Fruit fly (Drosophila melanogaster) whole organism, embryonic: ENCODE results near the gene CG7785.

Source experiments
- Awh ChIP-seq: fragments of 200-800 bp; sonication (Bioruptor generic); IDR thresholded peaks from 2 replicates; pipeline ENCODE4, ENCODE4 v1.3.6; 2022; ENCODE audit warnings: missing biosample characterization, missing genetic modification characterization
- CG15514 ChIP-seq: fragments of 200-800 bp; sonication (Bioruptor generic); optimal IDR thresholded peaks from 3 replicates; lab custom pipeline; 2017; ENCODE audit warnings: missing biosample characterization, missing genetic modification characterization, mild to moderate bottlenecking, moderate library complexity, missing genetic modification reagents
- CG15696 ChIP-seq: fragments of 200-800 bp; sonication (Bioruptor generic); optimal IDR thresholded peaks from 2 replicates; lab custom pipeline; 2019; ENCODE audit warnings: missing biosample characterization, mild to moderate bottlenecking, missing genetic modification characterization, moderate library complexity
- CG17328 ChIP-seq: fragments of 200-800 bp; sonication (Bioruptor generic); IDR thresholded peaks from 2 replicates; pipeline ENCODE4 v1.3.6; 2022; ENCODE audit warnings: missing biosample characterization, missing genetic modification characterization
- CG2116 ChIP-seq: fragments of 200-800 bp; sonication (Bioruptor generic); optimal IDR thresholded peaks from 3 replicates; lab custom pipeline; 2018; ENCODE audit warnings: missing biosample characterization, mild to moderate bottlenecking, missing genetic modification characterization
- CG2875 ChIP-seq: fragments of 200-800 bp; sonication (Bioruptor generic); optimal IDR thresholded peaks from 2 replicates; lab custom pipeline; 2017; ENCODE audit warnings: missing biosample characterization, mild to moderate bottlenecking, missing genetic modification characterization, missing genetic modification reagents
- CG2889 ChIP-seq: fragments of 200-800 bp; sonication (Bioruptor generic); IDR thresholded peaks from 3 replicates; pipeline ENCODE4 v1.3.6; 2022; ENCODE audit warnings: missing biosample characterization, missing genetic modification characterization
- CG3847 ChIP-seq: fragments of 200-800 bp; sonication (Bioruptor generic); IDR thresholded peaks from 2 replicates; pipeline ENCODE4 v1.3.6; 2022; ENCODE audit warnings: missing biosample characterization, missing genetic modification characterization
- CG6813 ChIP-seq: fragments of 200-800 bp; sonication (Bioruptor generic); optimal IDR thresholded peaks from 2 replicates; lab custom pipeline; 2017; ENCODE audit warnings: missing biosample characterization, missing genetic modification characterization, mild to moderate bottlenecking, moderate library complexity, missing genetic modification reagents
- CG7556 ChIP-seq: fragments of 200-800 bp; sonication (Bioruptor generic); optimal IDR thresholded peaks from 2 replicates; lab custom pipeline; 2017; ENCODE audit warnings: missing biosample characterization, mild to moderate bottlenecking, missing genetic modification characterization
- CG7987 ChIP-seq: fragments of 200-800 bp; sonication (Bioruptor generic); optimal IDR thresholded peaks from 2 replicates; lab custom pipeline; 2018; ENCODE audit warnings: missing biosample characterization, mild to moderate bottlenecking, missing genetic modification characterization, moderate library complexity
- CG8281 ChIP-seq: fragments of 200-800 bp; sonication (Bioruptor generic); optimal IDR thresholded peaks from 2 replicates; lab custom pipeline; 2018; ENCODE audit warnings: missing biosample characterization, mild to moderate bottlenecking, missing genetic modification characterization, moderate library complexity
- CG8765 ChIP-seq: fragments of 200-800 bp; sonication (Bioruptor generic); IDR thresholded peaks from 2 replicates; pipeline ENCODE4 v1.3.6; 2022; ENCODE audit warnings: missing biosample characterization, missing genetic modification characterization
- CG9932 ChIP-seq: fragments of 200-800 bp; sonication (Bioruptor generic); IDR thresholded peaks from 2 replicates; pipeline ENCODE4 v1.3.6; 2022; ENCODE audit warnings: missing biosample characterization, missing genetic modification characterization
- Deaf1 ChIP-seq: fragments of 200-800 bp; optimal IDR thresholded peaks from 3 replicates; lab custom pipeline; 2019; ENCODE audit warnings: missing biosample characterization, mild to moderate bottlenecking, missing genetic modification characterization, moderate library complexity
- Ets65A ChIP-seq: fragments of 200-800 bp; sonication (Bioruptor generic); peaks from one replicate; lab custom pipeline; 2016; ENCODE audit warnings: missing biosample characterization, missing genetic modification characterization
- GATAe ChIP-seq: fragments of 200-800 bp; sonication (Bioruptor generic); conservative IDR thresholded peaks from 2 replicates; pipeline ENCODE4 v1.3.6; 2022; ENCODE audit warnings: missing biosample characterization, missing genetic modification characterization
- Gug ChIP-seq: fragments of 200-800 bp; sonication (Bioruptor generic); IDR thresholded peaks from 4 replicates; pipeline ENCODE4 v1.3.6; 2022; ENCODE audit warnings: missing biosample characterization, missing genetic modification characterization
- Hr51 ChIP-seq, 2 experiments: fragments of 200-800 bp; sonication (Bioruptor generic); optimal IDR thresholded peaks; 2 replicates in 1 of 2; 3 replicates in 1 of 2; lab custom pipeline; 2016 to 2018; ENCODE audit warnings: missing biosample characterization in 2 of 2, missing genetic modification characterization in 2 of 2, mild to moderate bottlenecking in 1 of 2, moderate library complexity in 1 of 2
- Nf-YC ChIP-seq: fragments of 200-800 bp; optimal IDR thresholded peaks from 3 replicates; lab custom pipeline; 2019; ENCODE audit warnings: missing biosample characterization, mild to moderate bottlenecking, missing genetic modification characterization, moderate library complexity
- Poxn ChIP-seq: fragments of 200-800 bp; sonication (Bioruptor generic); IDR thresholded peaks from 2 replicates; pipeline ENCODE4 v1.3.6; 2022; ENCODE audit warnings: missing biosample characterization, missing genetic modification characterization
- Rx ChIP-seq: fragments of 200-800 bp; sonication (Bioruptor generic); IDR thresholded peaks from 2 replicates; pipeline ENCODE4 v1.3.6; 2022; ENCODE audit warnings: missing biosample characterization, missing genetic modification characterization
- Sin3A ChIP-seq: fragments of >200 bp; optimal IDR thresholded peaks from 2 replicates; lab custom pipeline; 2018
- Spps ChIP-seq: fragments of 200-800 bp; sonication (Bioruptor generic); optimal IDR thresholded peaks from 2 replicates; lab custom pipeline; 2018; ENCODE audit warnings: missing biosample characterization, mild to moderate bottlenecking, missing genetic modification characterization
- Stat92E ChIP-seq, 3 experiments: fragments of >200 bp in 2 of 3; fragments of 200-800 bp in 1 of 3; sonication (Bioruptor generic) in 1 of 3; optimal IDR thresholded peaks; 2 replicates each; lab custom pipeline; 2017 to 2019; ENCODE audit warnings: missing biosample characterization in 3 of 3, missing genetic modification characterization in 3 of 3, mild to moderate bottlenecking in 1 of 3, moderate library complexity in 1 of 3
- Tbp ChIP-seq: fragments of >200 bp; optimal IDR thresholded peaks from 2 replicates; lab custom pipeline; 2018; ENCODE audit warnings: missing biosample characterization, missing genetic modification characterization
- Usf ChIP-seq: fragments of 200-800 bp; sonication (Bioruptor generic); optimal IDR thresholded peaks from 2 replicates; lab custom pipeline; 2017; ENCODE audit warnings: missing genotype, missing biosample characterization, missing genetic modification characterization
- cas ChIP-seq: fragments of 200-800 bp; sonication (Bioruptor generic); IDR thresholded peaks from 2 replicates; pipeline ENCODE4 v1.3.6; 2022; ENCODE audit warnings: missing biosample characterization, missing genetic modification characterization
- chm ChIP-seq: fragments of 200-800 bp; sonication (Bioruptor generic); IDR thresholded peaks from 2 replicates; pipeline ENCODE4 v1.3.6; 2022; ENCODE audit warnings: missing biosample characterization, missing genetic modification characterization
- disco-r ChIP-seq: fragments of 200-800 bp; sonication (Bioruptor generic); optimal IDR thresholded peaks from 2 replicates; lab custom pipeline; 2016; ENCODE audit warnings: missing biosample characterization, missing genetic modification characterization
- dm ChIP-seq: fragments of 200-800 bp; sonication (Bioruptor generic); optimal IDR thresholded peaks from 3 replicates; lab custom pipeline; 2016; ENCODE audit warnings: missing biosample characterization, missing genetic modification characterization
- emc ChIP-seq: fragments of 200-800 bp; sonication (Bioruptor generic); optimal IDR thresholded peaks from 2 replicates; lab custom pipeline; 2016; ENCODE audit warnings: missing biosample characterization, missing genetic modification characterization
- fru ChIP-seq: fragments of >200 bp; optimal IDR thresholded peaks from 2 replicates; lab custom pipeline; 2017
- gcm ChIP-seq: fragments of 200-800 bp; sonication (Bioruptor generic); optimal IDR thresholded peaks from 2 replicates; lab custom pipeline; 2019; ENCODE audit warnings: missing biosample characterization, mild to moderate bottlenecking, missing genetic modification characterization, moderate library complexity
- gro ChIP-seq: fragments of 200-800 bp; sonication (Bioruptor generic); optimal IDR thresholded peaks from 2 replicates; lab custom pipeline; 2016; ENCODE audit warnings: missing biosample characterization, missing genetic modification characterization
- ham ChIP-seq: fragments of 200-800 bp; sonication (Bioruptor generic); IDR thresholded peaks from 2 replicates; pipeline ENCODE4 v1.3.6; 2022; ENCODE audit warnings: missing biosample characterization, missing genetic modification characterization
- hb ChIP-seq: fragments of 200-800 bp; sonication (Bioruptor generic); IDR thresholded peaks from 3 replicates; pipeline ENCODE4 v1.3.6; 2022; ENCODE audit warnings: missing biosample characterization, missing genetic modification characterization; ENCODE audit not compliant: partially characterized antibody
- jing ChIP-seq: fragments of 200-800 bp; sonication (Bioruptor generic); optimal IDR thresholded peaks from 2 replicates; lab custom pipeline; 2018; ENCODE audit warnings: missing biosample characterization, mild to moderate bottlenecking, missing genetic modification characterization
- kay ChIP-seq: fragments of 200-800 bp; sonication (Bioruptor generic); optimal IDR thresholded peaks from 2 replicates; lab custom pipeline; 2016; ENCODE audit warnings: missing biosample characterization, missing genetic modification characterization
- nom ChIP-seq: fragments of 200-800 bp; sonication (Bioruptor generic); optimal IDR thresholded peaks from 2 replicates; lab custom pipeline; 2017; ENCODE audit warnings: missing biosample characterization, missing genetic modification characterization, mild to moderate bottlenecking, moderate library complexity, missing genetic modification reagents
- p53 ChIP-seq: fragments of 200-800 bp; sonication (Bioruptor generic); optimal IDR thresholded peaks from 2 replicates; lab custom pipeline; 2016; ENCODE audit warnings: missing biosample characterization, missing genetic modification characterization
- pfk ChIP-seq: fragments of 200-800 bp; sonication (Bioruptor generic); optimal IDR thresholded peaks from 2 replicates; lab custom pipeline; 2018; ENCODE audit warnings: missing biosample characterization, mild to moderate bottlenecking, missing genetic modification characterization, moderate library complexity
- pnt ChIP-seq: fragments of 200-800 bp; sonication (Bioruptor generic); optimal IDR thresholded peaks from 3 replicates; lab custom pipeline; 2016; ENCODE audit warnings: missing biosample characterization, missing genetic modification characterization
- scrt ChIP-seq: fragments of 200-800 bp; sonication (Bioruptor generic); optimal IDR thresholded peaks from 2 replicates; lab custom pipeline; 2018; ENCODE audit warnings: missing biosample characterization, mild to moderate bottlenecking, missing genetic modification characterization, moderate library complexity
- sob ChIP-seq: fragments of 200-800 bp; sonication (Bioruptor generic); IDR thresholded peaks from 2 replicates; pipeline ENCODE4 v1.3.6; 2022; ENCODE audit warnings: missing biosample characterization, missing genetic modification characterization
- sr ChIP-seq: fragments of 200-800 bp; sonication (Bioruptor generic); IDR thresholded peaks from 3 replicates; pipeline ENCODE4 v1.3.6; 2022; ENCODE audit warnings: missing biosample characterization, missing genetic modification characterization
- twi ChIP-seq: fragments of 200-800 bp; optimal IDR thresholded peaks from 2 replicates; lab custom pipeline; 2019; ENCODE audit warnings: missing biosample characterization, mild to moderate bottlenecking, missing genetic modification characterization, moderate library complexity
- usp ChIP-seq: fragments of >200 bp; optimal IDR thresholded peaks from 2 replicates; lab custom pipeline; 2017; ENCODE audit warnings: missing biosample characterization, missing genetic modification characterization

Gene CG7785

DNA sequence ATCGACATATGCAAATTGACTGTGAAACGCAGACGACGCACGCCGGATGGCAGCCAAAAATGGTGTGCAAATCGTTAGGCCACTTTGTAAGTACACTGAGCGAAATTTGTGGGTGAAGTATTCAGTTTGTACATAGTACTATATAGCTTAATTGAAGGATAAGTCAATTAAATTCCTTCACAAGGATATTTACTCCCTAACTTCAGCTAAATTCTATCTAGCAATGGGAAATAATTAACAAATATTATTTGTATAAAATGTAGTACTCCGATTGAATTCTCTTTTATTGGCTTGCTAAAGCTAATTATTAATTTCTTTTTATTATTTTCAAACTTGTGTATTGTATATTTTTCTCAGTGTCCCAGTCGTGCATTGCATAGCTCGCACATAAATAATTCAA lies 7.7 kb downstream of the CG7785 start (continued):
- TF ChIP-seq Poxn (no peak), Hr51 (GFP tag; optimal IDR thresholded peaks at IDR 0.05; lab: Kevin White, UChicago) (peak in 1 of 2 experiments; percentile 12), ham (GFP tag; lab: Robert Waterston, UW) (no peak), Ets65A (peak; percentile 2), Deaf1 (no peak), emc (GFP tag; lab: Kevin White, UChicago) (no peak)

DNA sequence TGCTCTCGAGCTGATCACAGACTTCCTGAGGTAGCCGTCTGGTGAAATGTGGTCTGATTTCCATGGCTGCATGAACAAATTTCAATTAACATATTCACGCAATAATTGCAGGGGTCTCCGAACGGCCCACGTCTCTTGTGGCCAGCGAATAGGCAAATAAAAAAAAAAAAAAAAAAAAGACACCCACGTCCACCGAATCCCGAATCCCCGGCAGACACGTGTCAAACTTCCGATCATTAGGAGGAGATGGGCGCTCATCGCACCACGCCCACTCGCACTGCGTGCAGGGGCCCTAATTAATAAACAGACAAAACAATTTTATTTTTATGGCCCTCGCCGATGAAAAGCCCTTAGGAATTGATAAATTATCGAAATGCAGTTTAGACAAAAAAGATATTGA lies 22.2 kb downstream of the CG7785 start:
- TF ChIP-seq sr (peak; percentile 92), hb (0 out of 3 replicates have a peak, but pooled peaks have one; percentile 24), dm (no peak), Awh (0 out of 2 replicates have a peak, but pooled peaks have one; percentile 10), CG17328 (no peak), CG3847 (GFP tag; lab: Robert Waterston, UW) (no peak), gro (GFP tag; lab: Kevin White, UChicago) (no peak), chm (GFP tag; lab: Robert Waterston, UW) (no peak), gcm (GFP tag; lab: Kevin White, UChicago) (peak; percentile 9)

DNA sequence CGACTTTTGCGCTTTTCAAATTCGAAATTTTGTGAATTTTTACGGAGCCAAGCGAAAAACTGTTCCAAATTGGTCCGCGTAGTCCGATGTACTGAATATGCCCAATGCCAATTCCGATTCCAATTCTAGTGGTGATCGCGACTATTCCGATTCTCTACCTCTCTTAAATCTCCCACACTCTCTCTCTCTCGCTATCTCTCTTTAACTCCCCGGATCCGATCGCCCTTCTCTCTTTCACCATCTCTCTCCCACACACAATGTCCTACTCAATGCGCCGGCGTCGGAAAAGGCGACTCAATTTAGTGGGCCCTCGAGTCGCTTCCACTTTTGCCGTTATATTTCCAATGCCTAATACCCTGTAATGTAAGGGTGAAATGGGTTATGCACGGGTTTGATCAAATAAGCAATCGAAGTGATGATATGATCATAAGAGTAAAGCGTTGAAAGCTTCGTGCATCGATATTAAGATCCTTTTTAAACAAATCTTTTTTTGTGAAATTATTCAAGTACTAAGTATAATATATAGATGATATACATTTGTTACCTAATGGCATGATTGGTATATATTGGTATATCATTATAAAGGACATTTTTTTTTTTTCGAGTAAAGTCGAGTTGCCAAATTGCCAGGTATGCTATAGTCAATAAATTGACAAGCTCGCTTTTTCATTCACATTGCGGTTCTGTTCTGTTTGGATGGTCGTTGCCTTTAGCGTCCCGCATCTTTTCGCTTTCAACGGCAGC lies 28.0 kb downstream of the CG7785 start:
- TF ChIP-seq CG2116 (GFP tag; lab: Kevin White, UChicago): peak; percentile 30
- no peak for TF ChIP-seq p53 (GFP tag; lab: Kevin White, UChicago)
- TF ChIP-seq kay (GFP tag; lab: Kevin White, UChicago): peak; percentile 57
- TF ChIP-seq CG9932 (GFP tag; lab: Robert Waterston, UW): peak; percentile 47
- TF ChIP-seq cas (GFP tag; lab: Robert Waterston, UW): no peak
- peak; percentile 6; the same call in 1 of the 4 replicates for TF ChIP-seq Gug (GFP tag; lab: Robert Waterston, UW)
- TF ChIP-seq fru (lab: Kevin White, UChicago): no peak
- TF ChIP-seq Spps: peak; percentile 31
- TF ChIP-seq CG6813 (GFP tag; lab: Kevin White, UChicago): peak; percentile 39
- no peak for TF ChIP-seq Tbp (GFP tag; lab: Kevin White, UChicago)
- TF ChIP-seq sob (GFP tag; lab: Robert Waterston, UW): no peak
- TF ChIP-seq CG7556: peak; percentile 84
- peak; percentile 65 for TF ChIP-seq Usf (GFP tag; lab: Kevin White, UChicago)
- no peak for TF ChIP-seq Stat92E (GFP tag; optimal IDR thresholded peaks at IDR 0.05; lab: Kevin White, UChicago)
- TF ChIP-seq Rx (GFP tag; lab: Robert Waterston, UW): 0 out of 2 replicates have a peak, but pooled peaks have one; percentile 22
- no peak for TF ChIP-seq CG15514
- TF ChIP-seq pfk (GFP tag; lab: Kevin White, UChicago): no peak
- peak; percentile 18 for TF ChIP-seq pnt (GFP tag; lab: Kevin White, UChicago)
- peak; percentile 13 for TF ChIP-seq CG8281 (tag; lab: Kevin White, UChicago)
- no peak for TF ChIP-seq nom (GFP tag; lab: Kevin White, UChicago)
- TF ChIP-seq Ets65A: peak; percentile 95
- peak; percentile 18 for TF ChIP-seq scrt (GFP tag; lab: Kevin White, UChicago)
- no peak for TF ChIP-seq disco-r
- TF ChIP-seq twi (tag; lab: Kevin White, UChicago): no peak
- TF ChIP-seq CG15696 (tag; lab: Kevin White, UChicago): peak; percentile 62
- no peak for TF ChIP-seq Awh
- TF ChIP-seq Nf-YC: peak; percentile 12
- TF ChIP-seq jing (GFP tag; lab: Kevin White, UChicago): peak; percentile 36
- TF ChIP-seq Sin3A: no peak
- TF ChIP-seq usp (GFP tag; lab: Kevin White, UChicago): no peak
- peak; percentile 66 for TF ChIP-seq CG2875 (GFP tag; lab: Kevin White, UChicago)
- TF ChIP-seq GATAe (GFP tag; lab: Robert Waterston, UW): no peak
- no peak for TF ChIP-seq CG7987 (GFP tag; lab: Kevin White, UChicago)
- 0 out of 3 replicates have a peak, but pooled peaks have one; percentile 43 for TF ChIP-seq CG2889
- 0 out of 2 replicates have a peak, but pooled peaks have one; percentile 9 for TF ChIP-seq CG8765
